Fruit fly (Drosophila melanogaster): ENCODE results near the gene Polr2J.

Polr2J gene

dm6 chr2L:17383588-17384308 is 26.5 kb downstream of the Polr2J start, which contains the start of gene Lrch (continued):
- TF ChIP-seq Deaf1 (tag; optimal IDR thresholded peaks at IDR 0.05), result peak; percentile 83
- no peak for TF ChIP-seq br (optimal IDR thresholded peaks at IDR 0.05)
- TF ChIP-seq pfk (GFP tag; optimal IDR thresholded peaks at IDR 0.05), result peak; percentile 5
- TF ChIP-seq Side (GFP tag; optimal IDR thresholded peaks at IDR 0.05), result no peak
- TF ChIP-seq Dad (GFP tag; optimal IDR thresholded peaks at IDR 0.05), result peak; percentile 9
- peak; percentile 67 for TF ChIP-seq ci (GFP tag; IDR thresholded peaks at IDR 0.05)
- peak; percentile 63; the same call in 1 of the 2 replicates for TF ChIP-seq vvl (GFP tag; IDR thresholded peaks at IDR 0.05)
- no peak for TF ChIP-seq gfzf (GFP tag; optimal IDR thresholded peaks at IDR 0.05)
- TF ChIP-seq CHES-1-like (GFP tag; optimal IDR thresholded peaks at IDR 0.05), result peak; percentile 31
- no peak for TF ChIP-seq CG8290 (GFP tag; optimal IDR thresholded peaks at IDR 0.05)
- TF ChIP-seq CG8290 (tag; optimal IDR thresholded peaks at IDR 0.05), result peak in 1 of 2 experiments; percentile 75
- peak; percentile 20 for TF ChIP-seq Xbp1 (GFP tag; optimal IDR thresholded peaks at IDR 0.05)
- peak; percentile 2 for TF ChIP-seq CG18599 (GFP tag; optimal IDR thresholded peaks at IDR 0.05)
- TF ChIP-seq CG34224 (GFP tag; IDR thresholded peaks at IDR 0.05; ENCODE audit: partially characterized antibody), result peak; percentile 60
- peak; percentile 57; the same call in 1 of the 2 replicates for TF ChIP-seq NFAT (GFP tag; IDR thresholded peaks at IDR 0.05)
- no peak for TF ChIP-seq CG2202 (tag; optimal IDR thresholded peaks at IDR 0.05)
- no peak; the same call in 1 of the 2 replicates for TF ChIP-seq Rx (GFP tag; IDR thresholded peaks at IDR 0.05)
- no peak for TF ChIP-seq en (GFP tag; optimal IDR thresholded peaks at IDR 0.05)
- no peak for TF ChIP-seq Trl (optimal IDR thresholded peaks at IDR 0.05)
- TF ChIP-seq Trl (GFP tag; optimal IDR thresholded peaks at IDR 0.05), result peak; percentile 35
- TF ChIP-seq CG17385 (GFP tag; optimal IDR thresholded peaks at IDR 0.05), result peak; percentile 93
- TF ChIP-seq sug (tag; optimal IDR thresholded peaks at IDR 0.05), result peak; percentile 51
- no peak for TF ChIP-seq p53 (GFP tag; optimal IDR thresholded peaks at IDR 0.05)
- peak; percentile 21 for TF ChIP-seq Mes4 (GFP tag; optimal IDR thresholded peaks at IDR 0.05)
- peak; percentile 87 for TF ChIP-seq Dp (GFP tag; optimal IDR thresholded peaks at IDR 0.05)
- peak; percentile 41 for TF ChIP-seq CG17328 (GFP tag; IDR thresholded peaks at IDR 0.05)
- TF ChIP-seq CG7987 (GFP tag; optimal IDR thresholded peaks at IDR 0.05), result peak; percentile 64
- TF ChIP-seq knrl (GFP tag; IDR thresholded peaks at IDR 0.05; ENCODE audit: partially characterized antibody), result peak; percentile 53
- no peak for TF ChIP-seq Elba2 (GFP tag; optimal IDR thresholded peaks at IDR 0.05)
- TF ChIP-seq gcm (GFP tag; optimal IDR thresholded peaks at IDR 0.05), result peak; percentile 6
- TF ChIP-seq CG15479 (GFP tag; optimal IDR thresholded peaks at IDR 0.05), result peak; percentile 98
- TF ChIP-seq ap (GFP tag; IDR thresholded peaks at IDR 0.05), result no peak
- peak; percentile 13 for TF ChIP-seq CG10431 (GFP tag; optimal IDR thresholded peaks at IDR 0.05)
- TF ChIP-seq grn (GFP tag; optimal IDR thresholded peaks at IDR 0.05), result peak; percentile 57
- TF ChIP-seq Ets65A (GFP tag), result no peak
- TF ChIP-seq hbn (GFP tag; IDR thresholded peaks at IDR 0.05; ENCODE audit: partially characterized antibody), result peak; percentile 41; the same call in 1 of the 2 replicates
- peak; percentile 77 for TF ChIP-seq ewg (GFP tag; optimal IDR thresholded peaks at IDR 0.05)
- TF ChIP-seq B-H2 (GFP tag; optimal IDR thresholded peaks at IDR 0.05), result peak; percentile 33
- peak; percentile 72; the same call in 3 of the 4 replicates for TF ChIP-seq Dll (GFP tag; IDR thresholded peaks at IDR 0.05; ENCODE audit: partially characterized antibody)
- TF ChIP-seq slbo (GFP tag; IDR thresholded peaks at IDR 0.05), result peak; percentile 39; the same call in 1 of the 2 replicates
- peak; percentile 40 for TF ChIP-seq CG17359 (tag; optimal IDR thresholded peaks at IDR 0.05)
- TF ChIP-seq gce (GFP tag; IDR thresholded peaks at IDR 0.05), result no peak
- TF ChIP-seq CG42726 (GFP tag; IDR thresholded peaks at IDR 0.05; ENCODE audit: partially characterized antibody), result peak; percentile 81
- TF ChIP-seq HmgZ (tag; optimal IDR thresholded peaks at IDR 0.05), result peak; percentile 34
- TF ChIP-seq Vsx1 (GFP tag; optimal IDR thresholded peaks at IDR 0.05), result no peak
- TF ChIP-seq Hr3 (GFP tag; optimal IDR thresholded peaks at IDR 0.05), result no peak
- TF ChIP-seq zfh2 (GFP tag; optimal IDR thresholded peaks at IDR 0.05), result no peak
- TF ChIP-seq sob (GFP tag; IDR thresholded peaks at IDR 0.05), result peak; percentile 53; the same call in 1 of the 2 replicates
- peak; percentile 74 for TF ChIP-seq Scr (GFP tag; IDR thresholded peaks at IDR 0.05; ENCODE audit: partially characterized antibody)
- 0 out of 2 replicates have a peak, but pooled peaks have one; percentile 34 for TF ChIP-seq ara (GFP tag; IDR thresholded peaks at IDR 0.05)
